Fruit fly (Drosophila melanogaster) S2 (cell line): Measurements from ENCODE around the gene Coq5.
"Not testable (repeated sequence)": the region's sequence is repeated elsewhere in the genome, so short reads cannot be mapped to it uniquely, and the experiment has no call there.

ENCODE experiments used
- CG8478 ChIP-seq: fragments of >200 bp; optimal IDR thresholded peaks from 2 replicates; lab custom pipeline; 2018
- CTCF ChIP-seq, 2 experiments: fragments of >200 bp; optimal IDR thresholded peaks; 2 replicates each; lab custom pipeline; 2018

Gene Coq5

dm6 chrX:13192239-13192638 is 2.1 kb downstream of the Coq5 start:
- TF ChIP-seq CTCF (optimal IDR thresholded peaks at IDR 0.05; lab: Kevin White, UChicago) = no peak
- TF ChIP-seq CG8478 (lab: Kevin White, UChicago) = no peak

- TF ChIP-seq CG8478 (lab: Kevin White, UChicago) = no peak
- TF ChIP-seq CTCF (optimal IDR thresholded peaks at IDR 0.05; lab: Kevin White, UChicago) = no peak
Measured at dm6 chrX:13191783-13192182, 2.6 kb downstream of the Coq5 start, which contains the start of gene CG12723. Gene CG12723 (minus strand): TSS chrX:13191883.

DNA sequence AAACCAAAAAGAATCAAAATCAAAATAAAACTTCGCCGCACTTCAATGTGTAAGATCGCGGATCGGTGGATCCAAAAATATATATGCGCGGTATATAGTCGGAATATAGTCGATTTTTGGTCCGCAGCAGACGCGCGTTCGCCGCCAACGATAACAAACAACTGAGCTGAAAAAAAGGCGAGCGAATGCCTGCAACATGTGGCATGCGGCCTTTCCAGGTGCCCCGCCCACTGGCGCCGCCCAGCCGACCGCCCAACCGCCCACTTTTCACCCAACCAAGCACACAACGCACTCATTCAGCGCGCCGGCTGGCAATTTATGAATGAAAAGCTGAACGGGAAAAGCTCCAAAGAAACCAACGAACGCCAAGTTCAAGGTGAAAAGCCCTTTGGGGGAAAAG is 5.3 kb downstream of the Coq5 start, which contains the start of gene Lgr4:
Lgr4 (minus strand) TSS at position 133 of the 400 bp plus-strand sequence.
- TF ChIP-seq CTCF (optimal IDR thresholded peaks at IDR 0.05; lab: Kevin White, UChicago) (no peak), CG8478 (lab: Kevin White, UChicago) (no peak)

- TF ChIP-seq CG8478 (lab: Kevin White, UChicago); CTCF (optimal IDR thresholded peaks at IDR 0.05; lab: Kevin White, UChicago): not testable (repeated sequence)
Measured at dm6 chrX:13184178-13184577, 10.2 kb downstream of the Coq5 start, which contains the start of gene CG32641. Gene CG32641 (plus strand): TSS chrX:13184478.

DNA sequence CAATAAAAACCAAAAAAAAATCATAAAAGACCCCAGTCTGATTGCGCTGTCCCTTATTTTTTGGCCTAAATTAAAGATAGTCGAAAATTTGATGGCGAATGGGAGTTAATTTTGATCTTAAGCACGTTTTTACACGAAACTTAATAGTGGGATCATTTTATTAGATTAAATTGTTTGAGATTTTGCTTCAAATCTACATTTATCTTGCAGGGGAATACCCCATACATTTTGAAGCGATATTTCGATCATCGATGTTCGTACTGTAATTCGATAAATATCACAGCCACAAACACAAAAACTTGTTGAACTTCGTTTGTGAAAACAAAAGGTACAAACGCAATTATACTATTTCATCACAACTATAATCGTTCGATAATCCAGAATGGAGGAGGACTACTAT is 16.6 kb downstream of the Coq5 start, which contains the start of gene CG32640:
CG32640 (plus strand) TSS at position 286 of the 400 bp plus-strand sequence.
- TF ChIP-seq CG8478 (lab: Kevin White, UChicago); CTCF (optimal IDR thresholded peaks at IDR 0.05; lab: Kevin White, UChicago): not testable (repeated sequence)

- TF ChIP-seq CG8478 (lab: Kevin White, UChicago) = no peak
- TF ChIP-seq CTCF (optimal IDR thresholded peaks at IDR 0.05; lab: Kevin White, UChicago) = no peak
Measured at dm6 chrX:13172865-13173264, 21.5 kb downstream of the Coq5 start.

DNA sequence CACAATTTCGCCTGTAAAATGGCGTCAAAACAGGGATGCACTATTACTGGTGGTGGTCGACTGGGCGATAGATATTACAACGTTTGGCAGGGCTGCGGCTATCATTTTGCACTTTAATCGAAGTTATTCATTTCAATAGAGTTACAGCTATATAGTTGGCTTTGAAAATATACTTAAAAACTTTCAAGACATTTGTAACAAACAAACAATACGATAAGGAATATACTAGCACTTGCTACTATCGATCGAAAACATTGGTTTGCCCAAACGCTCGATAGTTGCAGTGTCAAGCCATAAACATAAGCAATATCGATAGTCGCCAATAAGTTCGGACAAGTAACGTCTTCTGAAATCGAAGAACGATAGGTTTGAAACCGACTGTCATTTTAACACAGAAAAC is 34.9 kb downstream of the Coq5 start, which contains the start of the genes Bap60 and CG12096:
Bap60 (minus strand) TSS at position 28 of the 400 bp plus-strand sequence.
CG12096 (plus strand) TSS at position 124 of the 400 bp plus-strand sequence.
- TF ChIP-seq CTCF (optimal IDR thresholded peaks at IDR 0.05; lab: Kevin White, UChicago) (no peak), CG8478 (lab: Kevin White, UChicago) (no peak)

dm6 chrX:13154783-13155182 is 39.6 kb downstream of the Coq5 start, which contains the start of the genes CG4318 and CG4332:
Gene CG4318 (minus strand): TSS chrX:13154924.
Gene CG4332 (plus strand): TSS chrX:13155038.
- TF ChIP-seq CTCF (optimal IDR thresholded peaks at IDR 0.05; lab: Kevin White, UChicago) (no peak), CG8478 (lab: Kevin White, UChicago) (no peak)

dm6 chrX:13149083-13149482 is 45.3 kb downstream of the Coq5 start:
- TF ChIP-seq CG8478 (lab: Kevin White, UChicago) (no peak), CTCF (optimal IDR thresholded peaks at IDR 0.05; lab: Kevin White, UChicago) (no peak)

dm6 chrX:13145858-13146257 is 48.5 kb downstream of the Coq5 start:
- TF ChIP-seq CG8478 (lab: Kevin White, UChicago) (no peak), CTCF (optimal IDR thresholded peaks at IDR 0.05; lab: Kevin White, UChicago) (no peak)

- no peak for TF ChIP-seq CTCF (optimal IDR thresholded peaks at IDR 0.05; lab: Kevin White, UChicago)
- no peak for TF ChIP-seq CG8478 (lab: Kevin White, UChicago)
Measured at dm6 chrX:13143100-13143499, 51.3 kb downstream of the Coq5 start.
